Fruit fly (Drosophila melanogaster) whole organism, wandering third instar larva: Measurements from ENCODE around the gene CG1103.
A peak's percentile ranks its signal among the peaks of the same experiment; 100 is the strongest.

Experiments
- CG32264 ChIP-seq: fragments of 200-800 bp; sonication (Bioruptor generic); optimal IDR thresholded peaks from 2 replicates; lab custom pipeline; 2016; ENCODE audit warnings: missing biosample characterization, missing genetic modification characterization
- CrebA ChIP-seq: fragments of 200-800 bp; sonication (Bioruptor generic); optimal IDR thresholded peaks from 2 replicates; lab custom pipeline; 2016; ENCODE audit warnings: missing biosample characterization, mild to moderate bottlenecking, missing genetic modification characterization, borderline replicate concordance
- Dfd ChIP-seq: fragments of >200 bp; optimal IDR thresholded peaks from 2 replicates; lab custom pipeline; 2017; ENCODE audit warnings: missing biosample characterization, missing genetic modification characterization
- Dif ChIP-seq: fragments of 200-275, 200-300 bp; sonication (Bioruptor generic); optimal IDR thresholded peaks from 2 replicates; lab custom pipeline; 2018; ENCODE audit warnings: missing biosample characterization, missing genetic modification characterization; ENCODE audit not compliant: partially characterized antibody
- GATAd ChIP-seq: sonication (Bioruptor generic); optimal IDR thresholded peaks from 2 replicates; lab custom pipeline; 2016; ENCODE audit warnings: missing biosample characterization, missing genetic modification characterization
- HLH106 ChIP-seq: fragments of 200-800 bp; optimal IDR thresholded peaks from 3 replicates; lab custom pipeline; 2019; ENCODE audit warnings: missing biosample characterization, mild to moderate bottlenecking, missing genetic modification characterization, moderate library complexity
- Hnf4 ChIP-seq: fragments of 200-800 bp; sonication (Bioruptor generic); optimal IDR thresholded peaks from 2 replicates; lab custom pipeline; 2016; ENCODE audit warnings: missing biosample characterization, mild to moderate bottlenecking, missing genetic modification characterization
- Hr78 ChIP-seq: fragments of >200 bp; optimal IDR thresholded peaks from 2 replicates; lab custom pipeline; 2017; ENCODE audit warnings: missing biosample characterization, missing genetic modification characterization
- Hr83 ChIP-seq: fragments of 200-300 bp; sonication (Bioruptor generic); optimal IDR thresholded peaks from 2 replicates; lab custom pipeline; 2016; ENCODE audit warnings: missing biosample characterization, mild to moderate bottlenecking, missing genetic modification characterization, moderate library complexity; ENCODE audit not compliant: poor library complexity, severe bottlenecking
- Jra ChIP-seq: sonication (Bioruptor generic); optimal IDR thresholded peaks from 2 replicates; lab custom pipeline; 2016; ENCODE audit warnings: missing biosample characterization, missing genetic modification characterization
- Mio ChIP-seq: sonication (Bioruptor generic); optimal IDR thresholded peaks from 2 replicates; lab custom pipeline; 2016; ENCODE audit warnings: missing biosample characterization, missing genetic modification characterization
- N ChIP-seq: fragments of >200 bp; optimal IDR thresholded peaks from 2 replicates; lab custom pipeline; 2018; ENCODE audit warnings: missing biosample characterization, missing external identifiers, missing genetic modification characterization
- OdsH ChIP-seq: fragments of 200-800 bp; sonication (Bioruptor generic); optimal IDR thresholded peaks from 2 replicates; lab custom pipeline; 2016; ENCODE audit warnings: missing biosample characterization, mild to moderate bottlenecking, missing genetic modification characterization
- Rel ChIP-seq, 2 experiments: fragments of 200-800 bp; sonication (Bioruptor generic) in 1 of 2; optimal IDR thresholded peaks; 2 replicates in 1 of 2; 3 replicates in 1 of 2; lab custom pipeline; 2016 to 2019; ENCODE audit warnings: mild to moderate bottlenecking in 2 of 2, missing biosample characterization in 2 of 2, missing genetic modification characterization in 2 of 2, moderate library complexity in 1 of 2
- Sp1 ChIP-seq: fragments of 200-800 bp; sonication (Bioruptor generic); optimal IDR thresholded peaks from 3 replicates; lab custom pipeline; 2019; ENCODE audit warnings: missing biosample characterization, mild to moderate bottlenecking, missing genetic modification characterization, moderate library complexity
- Vsx2 ChIP-seq: fragments of 200-300, 225-300 bp; sonication (Bioruptor generic); optimal IDR thresholded peaks from 2 replicates; lab custom pipeline; 2018; ENCODE audit warnings: missing biosample characterization, missing genetic modification characterization; ENCODE audit not compliant: partially characterized antibody
- br ChIP-seq: fragments of 200-800 bp; sonication (Bioruptor generic); optimal IDR thresholded peaks from 2 replicates; lab custom pipeline; 2016; ENCODE audit warnings: missing biosample characterization, missing genetic modification characterization
- brk ChIP-seq: fragments of 200-800 bp; sonication (Bioruptor generic); optimal IDR thresholded peaks from 2 replicates; lab custom pipeline; 2016; ENCODE audit warnings: missing biosample characterization, mild to moderate bottlenecking, missing genetic modification characterization
- dl ChIP-seq, 2 experiments: fragments of 175-275, 200-275 bp in 1 of 2; fragments of 200-275 bp in 1 of 2; sonication (Bioruptor generic); optimal IDR thresholded peaks; lab custom pipeline; 2018; ENCODE audit warnings: mild to moderate bottlenecking in 2 of 2, missing biosample characterization in 2 of 2, missing genetic modification characterization in 2 of 2, moderate library complexity in 2 of 2; ENCODE audit not compliant: partially characterized antibody in 2 of 2, insufficient read depth in 1 of 2
- dsf ChIP-seq: sonication (Bioruptor generic); optimal IDR thresholded peaks from 2 replicates; lab custom pipeline; 2016; ENCODE audit warnings: missing biosample characterization, missing genetic modification characterization, borderline replicate concordance
- fru ChIP-seq: fragments of 200-800 bp; sonication (Bioruptor generic); optimal IDR thresholded peaks from 3 replicates; lab custom pipeline; 2016; ENCODE audit warnings: missing biosample characterization, mild to moderate bottlenecking, missing genetic modification characterization
- lola ChIP-seq: fragments of >200 bp; optimal IDR thresholded peaks from 2 replicates; lab custom pipeline; 2017; ENCODE audit warnings: missing biosample characterization, missing genetic modification characterization
- psq ChIP-seq: fragments of 200-800 bp; sonication (Bioruptor generic); optimal IDR thresholded peaks from 3 replicates; lab custom pipeline; 2017; ENCODE audit warnings: missing biosample characterization, mild to moderate bottlenecking, missing genetic modification characterization, moderate library complexity
- rgr ChIP-seq: fragments of 200-800 bp; sonication (Bioruptor generic); optimal IDR thresholded peaks from 3 replicates; lab custom pipeline; 2016; ENCODE audit warnings: missing biosample characterization, mild to moderate bottlenecking, missing genetic modification characterization
- sage ChIP-seq: fragments of 200-800 bp; sonication (Bioruptor generic); optimal IDR thresholded peaks from 2 replicates; lab custom pipeline; 2016; ENCODE audit warnings: missing biosample characterization, mild to moderate bottlenecking, missing genetic modification characterization
- sv ChIP-seq: fragments of 200-800 bp; sonication (Bioruptor generic); optimal IDR thresholded peaks from 3 replicates; lab custom pipeline; 2016; ENCODE audit warnings: missing biosample characterization, missing genetic modification characterization
- tai ChIP-seq: sonication (Bioruptor generic); optimal IDR thresholded peaks from 2 replicates; lab custom pipeline; 2016; ENCODE audit warnings: missing biosample characterization, missing genetic modification characterization
- usp ChIP-seq: fragments of >200 bp; optimal IDR thresholded peaks from 2 replicates; lab custom pipeline; 2017; ENCODE audit warnings: missing biosample characterization, missing genetic modification characterization
- woc ChIP-seq: sonication (Bioruptor generic); optimal IDR thresholded peaks from 2 replicates; lab custom pipeline; 2016; ENCODE audit warnings: missing biosample characterization, mild to moderate bottlenecking, missing genetic modification characterization

CG1103 gene

DNA sequence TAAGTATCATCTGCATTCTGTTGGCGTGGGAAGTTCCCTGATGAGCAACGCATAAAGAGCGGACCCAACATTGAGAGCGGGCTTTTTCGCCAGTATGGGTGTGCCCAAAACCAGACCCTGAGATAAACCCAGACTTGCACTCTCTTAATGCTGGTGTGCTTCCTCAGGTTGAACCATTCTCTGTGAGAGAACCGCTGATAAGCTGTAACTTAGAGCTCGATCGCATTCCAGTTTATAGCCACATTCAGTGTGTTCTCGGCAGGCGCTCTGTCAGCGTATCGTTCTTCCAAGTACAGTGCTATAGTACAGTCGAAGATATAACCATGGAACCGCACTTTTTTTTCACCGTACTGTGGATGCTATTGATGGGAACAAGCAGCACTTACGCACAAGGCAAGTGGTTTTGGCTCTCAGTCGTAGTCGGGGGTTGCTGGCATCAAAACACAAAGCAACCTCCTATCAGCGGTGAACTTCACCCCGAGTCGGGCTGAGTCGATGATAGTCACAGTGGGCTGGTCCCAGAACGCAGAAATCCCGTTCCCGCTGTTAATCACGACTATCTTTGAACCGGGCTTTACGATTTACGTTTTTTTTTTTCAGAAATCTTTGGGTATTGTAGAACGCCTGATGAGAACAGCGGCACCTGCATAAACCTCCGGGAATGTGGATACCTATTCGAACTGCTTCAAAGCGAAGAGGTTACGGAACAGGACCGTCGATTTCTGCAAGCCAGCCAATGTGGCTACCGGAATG, 29.7 kb upstream of the CG1103 start, which contains the start of gene MP1:
Gene MP1 (plus strand): TSS at position 245 of the 753 bp plus-strand sequence.
- peak; percentile 39 for TF ChIP-seq Hnf4 (GFP tag; lab: Kevin White, UChicago)
- TF ChIP-seq OdsH (GFP tag; lab: Kevin White, UChicago): peak; percentile 29
- TF ChIP-seq fru (GFP tag; lab: Kevin White, UChicago): no peak
- TF ChIP-seq Rel (GFP tag; optimal IDR thresholded peaks at IDR 0.05; lab: Kevin White, UChicago): no peak
- TF ChIP-seq Rel (tag; optimal IDR thresholded peaks at IDR 0.05; lab: Kevin White, UChicago): peak; percentile 60
- TF ChIP-seq dl (GFP tag; optimal IDR thresholded peaks at IDR 0.05; lab: Kevin White, UChicago; ENCODE audit: insufficient read depth in 1 of 2, partially characterized antibody in 2 of 2): peak; percentile 90 to 91
- peak; percentile 16 for TF ChIP-seq Hr83 (GFP tag; lab: Kevin White, UChicago)
- TF ChIP-seq sage (GFP tag; lab: Kevin White, UChicago): no peak
- TF ChIP-seq Dif (GFP tag; lab: Kevin White, UChicago): peak; percentile 84

DNA sequence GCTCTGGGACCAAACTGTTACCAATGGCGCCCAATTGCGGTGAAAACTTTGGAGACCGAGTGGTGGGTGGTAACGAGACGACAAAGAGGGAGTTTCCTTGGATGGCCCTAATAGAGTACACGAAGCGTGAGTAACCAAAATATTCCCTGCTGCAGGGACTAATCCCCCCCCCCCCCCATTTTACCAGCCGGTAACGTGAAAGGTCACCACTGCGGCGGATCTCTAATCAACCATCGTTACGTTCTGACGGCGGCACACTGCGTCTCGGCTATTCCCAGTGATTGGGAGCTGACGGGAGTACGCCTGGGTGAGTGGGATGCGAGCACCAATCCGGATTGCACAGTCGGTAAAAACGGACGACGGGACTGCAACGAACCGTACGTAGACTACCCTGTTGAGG, 28.8 kb upstream of the CG1103 start:
- no peak for TF ChIP-seq brk (GFP tag; lab: Kevin White, UChicago)
- TF ChIP-seq Hnf4 (GFP tag; lab: Kevin White, UChicago): no peak
- TF ChIP-seq CG32264: no peak
- no peak for TF ChIP-seq sv
- no peak for TF ChIP-seq psq (GFP tag; lab: Kevin White, UChicago)
- no peak for TF ChIP-seq Dfd
- no peak for TF ChIP-seq usp (GFP tag; lab: Kevin White, UChicago)
- no peak for TF ChIP-seq Hr83 (GFP tag; lab: Kevin White, UChicago)
- TF ChIP-seq Sp1: no peak
- TF ChIP-seq dsf (GFP tag; lab: Kevin White, UChicago): no peak
- no peak for TF ChIP-seq CrebA
- TF ChIP-seq, all 38 proteins: peak for 0

DNA sequence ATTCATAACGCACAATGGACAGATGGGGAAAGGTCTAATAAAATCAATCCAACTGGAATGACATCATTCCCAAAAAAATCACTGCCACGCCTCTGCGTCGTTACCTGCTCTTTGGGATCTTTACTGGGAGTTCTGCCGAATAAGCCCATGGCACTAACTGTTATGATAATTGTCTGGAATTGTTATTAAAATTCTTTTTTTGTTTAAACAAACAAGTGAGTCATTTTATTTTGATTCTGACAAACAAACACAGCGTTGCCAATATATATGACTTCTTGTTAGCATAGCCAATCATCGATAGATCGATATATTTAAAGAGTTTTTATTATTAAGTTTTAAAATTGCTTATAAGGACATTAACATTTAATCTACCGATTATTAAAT, 26.9 kb upstream of the CG1103 start, which contains the start of gene Vps24:
Gene Vps24 (minus strand): TSS at position 265 of the 384 bp plus-strand sequence.
- no peak for TF ChIP-seq CrebA
- peak; percentile 64 for TF ChIP-seq Jra (GFP tag; lab: Kevin White, UChicago)
- no peak for TF ChIP-seq HLH106
- no peak for TF ChIP-seq woc (GFP tag; lab: Kevin White, UChicago)
- no peak for TF ChIP-seq dsf (GFP tag; lab: Kevin White, UChicago)
- TF ChIP-seq N (GFP tag; lab: Kevin White, UChicago): no peak

DNA sequence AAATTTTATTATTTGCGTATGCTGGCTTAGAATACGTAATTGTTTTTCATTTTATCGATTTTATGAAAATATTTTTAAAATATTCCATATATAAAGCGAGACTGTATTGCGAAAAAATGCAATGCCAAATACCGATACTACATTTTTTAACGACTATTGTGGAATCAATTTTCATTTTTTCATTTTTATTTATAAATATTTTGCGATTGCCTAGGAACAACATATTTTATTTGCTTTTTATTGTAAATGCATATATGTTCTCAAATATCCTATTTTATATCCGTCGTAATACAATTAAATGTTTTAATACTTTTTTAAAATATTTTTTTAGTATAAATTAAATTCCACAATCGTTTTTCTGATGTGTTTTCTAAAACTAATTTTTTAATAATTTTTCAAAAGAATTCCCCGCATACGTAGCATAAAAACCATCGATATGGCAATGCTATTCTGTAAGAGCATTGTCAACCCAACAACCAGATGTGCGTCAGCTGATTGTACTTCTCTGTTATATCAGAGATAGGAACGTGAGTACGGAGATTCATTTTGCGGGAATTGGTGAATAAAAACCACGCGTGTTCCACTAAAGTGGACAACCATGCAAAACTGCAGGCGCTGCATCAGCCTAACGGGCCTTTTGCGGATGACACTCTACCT, 26.4 kb upstream of the CG1103 start, which contains the start of gene Suv3:
Gene Suv3 (plus strand): TSS at position 489 of the 657 bp plus-strand sequence.
- TF ChIP-seq rgr: no peak
- TF ChIP-seq Dif (GFP tag; lab: Kevin White, UChicago): no peak
- no peak for TF ChIP-seq Hr78 (GFP tag; lab: Kevin White, UChicago)
- no peak for TF ChIP-seq tai (GFP tag; lab: Kevin White, UChicago)
- TF ChIP-seq Vsx2 (GFP tag; lab: Kevin White, UChicago): no peak
- TF ChIP-seq HLH106: peak; percentile 69
- TF ChIP-seq psq (GFP tag; lab: Kevin White, UChicago): peak; percentile 34
- TF ChIP-seq Rel (GFP tag; optimal IDR thresholded peaks at IDR 0.05; lab: Kevin White, UChicago): no peak
- peak; percentile 33 for TF ChIP-seq Rel (tag; optimal IDR thresholded peaks at IDR 0.05; lab: Kevin White, UChicago)
- TF ChIP-seq Sp1: peak; percentile 41
- TF ChIP-seq br: no peak
- no peak for TF ChIP-seq GATAd (GFP tag; lab: Kevin White, UChicago)
- no peak for TF ChIP-seq N (GFP tag; lab: Kevin White, UChicago)
- TF ChIP-seq Mio: no peak
- no peak for TF ChIP-seq lola
- no peak for TF ChIP-seq dl (GFP tag; optimal IDR thresholded peaks at IDR 0.05; lab: Kevin White, UChicago; ENCODE audit: insufficient read depth in 1 of 2, partially characterized antibody in 2 of 2)
- TF ChIP-seq Dfd: no peak
